Worm (Caenorhabditis elegans): ENCODE results near the gene C02F5.14.

- no peak for TF ChIP-seq med-1 (GFP tag; optimal IDR thresholded peaks at IDR 0.05; ENCODE audit: insufficient read depth)
- TF ChIP-seq ref-1 (GFP tag; conservative IDR thresholded peaks at IDR 0.05) = no peak
- TF ChIP-seq ztf-29 (GFP tag; IDR thresholded peaks at IDR 0.05) = no peak
- no peak for TF ChIP-seq tab-1 (GFP tag; IDR thresholded peaks at IDR 0.05)
- no peak for TF ChIP-seq T22C8.4 (GFP tag; IDR thresholded peaks at IDR 0.05)
- TF ChIP-seq ztf-23 (GFP tag; IDR thresholded peaks at IDR 0.05) = no peak
- no peak for TF ChIP-seq flt-1 (GFP tag; IDR thresholded peaks at IDR 0.05)
Observed at ce11 chrIII:8280352-8280751, 45.0 kb upstream of the C02F5.14 start.

Data from whole organism, midembryonic.